Fruit fly (Drosophila melanogaster) whole organism: ENCODE results near the gene Kap3.

Source experiments
- CG8478 ChIP-seq: fragments of >200 bp; optimal IDR thresholded peaks from 2 replicates; lab custom pipeline; 2018; ENCODE audit warnings: inconsistent platforms
- Dll ChIP-seq: fragments of >200 bp; optimal IDR thresholded peaks from 2 replicates; lab custom pipeline; 2017
- EcR ChIP-seq, 2 experiments: fragments of >200 bp; optimal IDR thresholded peaks; 2 replicates each; lab custom pipeline; 2017; ENCODE audit warnings: missing biosample characterization in 2 of 2, missing genetic modification characterization in 2 of 2, missing genetic modification reagents in 2 of 2
- pan ChIP-seq: fragments of >200 bp; optimal IDR thresholded peaks from 2 replicates; lab custom pipeline; 2017
- psq ChIP-seq: fragments of >200 bp; optimal IDR thresholded peaks from 2 replicates; lab custom pipeline; 2017
- usp ChIP-seq: fragments of >200 bp; optimal IDR thresholded peaks from 2 replicates; lab custom pipeline; 2017; ENCODE audit warnings: missing biosample characterization, missing genetic modification characterization, mixed read lengths

The Kap3 gene

dm6 chrX:11367783-11368509, 28.1 kb upstream of the Kap3 start, which contains the start of the genes hop and Tim8:
TSS of gene hop (minus strand) at chrX:11368098.
TSS of gene Tim8 (plus strand) at chrX:11368445.
- TF ChIP-seq psq (lab: Kevin White, UChicago) (no peak), CG8478 (lab: Kevin White, UChicago) (no peak), usp (no peak), pan (lab: Kevin White, UChicago) (no peak), Dll (no peak), EcR (GFP tag; optimal IDR thresholded peaks at IDR 0.05; lab: Kevin White, UChicago) (no peak)

dm6 chrX:11359081-11359481, 19.2 kb upstream of the Kap3 start, which contains the start of gene Pa1:
TSS of gene Pa1 (plus strand) at chrX:11359236.
- TF ChIP-seq pan (lab: Kevin White, UChicago) (no peak), usp (no peak), Dll (no peak), CG8478 (lab: Kevin White, UChicago) (no peak), psq (lab: Kevin White, UChicago) (no peak), EcR (GFP tag; optimal IDR thresholded peaks at IDR 0.05; lab: Kevin White, UChicago) (no peak)

dm6 chrX:11356648-11357047, 16.8 kb upstream of the Kap3 start:
- TF ChIP-seq usp = no peak
- TF ChIP-seq psq (lab: Kevin White, UChicago) = no peak
- no peak for TF ChIP-seq Dll
- no peak for TF ChIP-seq EcR (GFP tag; optimal IDR thresholded peaks at IDR 0.05; lab: Kevin White, UChicago)
- no peak for TF ChIP-seq pan (lab: Kevin White, UChicago)
- no peak for TF ChIP-seq CG8478 (lab: Kevin White, UChicago)

dm6 chrX:11355708-11356174, 15.9 kb upstream of the Kap3 start, which contains the start of gene dsh:
TSS of gene dsh (plus strand) at chrX:11355881.
- no peak for TF ChIP-seq Dll
- TF ChIP-seq usp = no peak
- no peak for TF ChIP-seq CG8478 (lab: Kevin White, UChicago)
- TF ChIP-seq pan (lab: Kevin White, UChicago) = no peak
- no peak for TF ChIP-seq psq (lab: Kevin White, UChicago)
- TF ChIP-seq EcR (GFP tag; optimal IDR thresholded peaks at IDR 0.05; lab: Kevin White, UChicago) = no peak

dm6 chrX:11351351-11351750, 11.5 kb upstream of the Kap3 start:
- TF ChIP-seq EcR (GFP tag; optimal IDR thresholded peaks at IDR 0.05; lab: Kevin White, UChicago) (no peak), usp (no peak), Dll (no peak), psq (lab: Kevin White, UChicago) (no peak)

- TF ChIP-seq Dll (no peak), psq (lab: Kevin White, UChicago) (no peak), CG8478 (lab: Kevin White, UChicago) (no peak), EcR (GFP tag; optimal IDR thresholded peaks at IDR 0.05; lab: Kevin White, UChicago) (no peak), usp (no peak), pan (lab: Kevin White, UChicago) (no peak)
Observed at dm6 chrX:11350505-11351327, 10.8 kb upstream of the Kap3 start, which contains the start of gene CG1737. TSS of gene CG1737 (plus strand) at chrX:11350608.

dm6 chrX:11349780-11350179, 9.9 kb upstream of the Kap3 start, which contains the start of gene NdufV3:
TSS of gene NdufV3 (plus strand) at chrX:11349998.
- TF ChIP-seq pan (lab: Kevin White, UChicago) = no peak
- TF ChIP-seq Dll = no peak
- TF ChIP-seq psq (lab: Kevin White, UChicago) = no peak
- no peak for TF ChIP-seq CG8478 (lab: Kevin White, UChicago)
- no peak for TF ChIP-seq EcR (GFP tag; optimal IDR thresholded peaks at IDR 0.05; lab: Kevin White, UChicago)
- no peak for TF ChIP-seq usp

- TF ChIP-seq usp = no peak
- TF ChIP-seq Dll = no peak
Observed at dm6 chrX:11348829-11349228, 8.9 kb upstream of the Kap3 start, which contains the start of gene CG1738. TSS of gene CG1738 (plus strand) at chrX:11349049.

dm6 chrX:11347809-11348208, 7.9 kb upstream of the Kap3 start, which contains the start of the genes GCS1 and CG11756:
TSS of gene GCS1 (minus strand) at chrX:11348001.
TSS of gene CG11756 (plus strand) at chrX:11348120.
- TF ChIP-seq Dll = no peak
- TF ChIP-seq usp = no peak

dm6 chrX:11342771-11343170, 2.9 kb upstream of the Kap3 start:
- TF ChIP-seq Dll (no peak), psq (lab: Kevin White, UChicago) (no peak), EcR (GFP tag; optimal IDR thresholded peaks at IDR 0.05; lab: Kevin White, UChicago) (no peak), usp (no peak), pan (lab: Kevin White, UChicago) (no peak), CG8478 (lab: Kevin White, UChicago) (no peak)

- TF ChIP-seq psq (lab: Kevin White, UChicago) (no peak), EcR (GFP tag; optimal IDR thresholded peaks at IDR 0.05; lab: Kevin White, UChicago) (no peak), Dll (no peak), usp (no peak), CG8478 (lab: Kevin White, UChicago) (no peak), pan (lab: Kevin White, UChicago) (no peak)
Observed at dm6 chrX:11342168-11342567, 2.3 kb upstream of the Kap3 start.

dm6 chrX:11340719-11341322, 937 bp upstream of the Kap3 start:
- TF ChIP-seq pan (lab: Kevin White, UChicago) (no peak), Dll (no peak), psq (lab: Kevin White, UChicago) (no peak), CG8478 (lab: Kevin White, UChicago) (no peak), EcR (GFP tag; optimal IDR thresholded peaks at IDR 0.05; lab: Kevin White, UChicago) (no peak), usp (no peak)
